Fruit fly (Drosophila melanogaster) S2 (cell line): ENCODE results near the gene CG34166.

Experiments
- CG8478 ChIP-seq: fragments of >200 bp; optimal IDR thresholded peaks from 2 replicates; lab custom pipeline; 2018
- CTCF ChIP-seq, 2 experiments: fragments of >200 bp; optimal IDR thresholded peaks; 2 replicates each; lab custom pipeline; 2018

DNA sequence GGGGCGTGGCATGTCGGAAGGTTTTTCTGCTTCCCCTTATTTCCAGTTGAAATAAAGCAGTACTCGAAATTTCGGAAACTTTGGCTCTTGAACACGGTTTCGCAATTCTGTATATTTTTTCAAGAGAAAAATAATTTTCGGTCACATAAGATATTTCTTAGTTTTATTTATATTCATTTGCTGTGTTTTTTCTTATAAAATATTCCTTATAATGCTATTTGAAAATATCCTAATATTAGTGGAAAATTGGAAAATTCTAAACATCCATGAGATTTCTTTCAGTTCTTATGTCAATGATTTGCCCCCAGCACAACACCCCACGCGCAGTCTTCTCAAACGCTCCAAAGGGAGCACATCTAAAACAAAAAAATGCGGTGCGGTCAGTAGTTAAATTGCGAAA is 17.5 kb downstream of the CG34166 start, which contains the start of gene CG4691:
- TF ChIP-seq CTCF (optimal IDR thresholded peaks at IDR 0.05; lab: Kevin White, UChicago) (no peak), CG8478 (lab: Kevin White, UChicago) (no peak)
